Worm (Caenorhabditis elegans): ENCODE results near the gene tsp-3.
A peak's percentile ranks its signal among the peaks of the same experiment; 100 is the strongest.

Gene tsp-3

ce11 chrIII:13256438-13256928, 44.0 kb downstream of the tsp-3 start, which contains the start of gene F56A8.3:
F56A8.3 (plus strand) TSS chrIII:13256878.
- TF ChIP-seq snpc-3.4 (tag; optimal IDR thresholded peaks at IDR 0.05) (peak; percentile 24), C06A6.2 (GFP tag; conservative IDR thresholded peaks at IDR 0.05) (no peak), lsl-1 (GFP tag; optimal IDR thresholded peaks at IDR 0.05) (no peak), attf-3 (GFP tag; conservative IDR thresholded peaks at IDR 0.05) (peak; percentile 96), lin-54 (GFP tag; optimal IDR thresholded peaks at IDR 0.05) (peak; percentile 91), F37B4.10 (GFP tag; IDR thresholded peaks at IDR 0.05) (no peak), lin-35 (GFP tag; optimal IDR thresholded peaks at IDR 0.05) (peak in 2 of 3 experiments; percentile 57 to 95), let-607 (tag; optimal IDR thresholded peaks at IDR 0.05) (peak in 1 of 2 experiments; percentile 43), dpl-1 (GFP tag; optimal IDR thresholded peaks at IDR 0.05) (peak; percentile 83), efl-1 (GFP tag; optimal IDR thresholded peaks at IDR 0.05) (peak; percentile 84)

- no peak for TF ChIP-seq mel-28 (tag; optimal IDR thresholded peaks at IDR 0.05; ENCODE audit: borderline replicate concordance)
- TF ChIP-seq F23B12.7 (tag; optimal IDR thresholded peaks at IDR 0.05; ENCODE audit: insufficient read depth): no peak
- TF ChIP-seq K12H6.12 (tag; optimal IDR thresholded peaks at IDR 0.05): no peak
- peak; percentile 9 for TF ChIP-seq ceh-27 (GFP tag; optimal IDR thresholded peaks at IDR 0.05)
- TF ChIP-seq cebp-2 (GFP tag; IDR thresholded peaks at IDR 0.05): no peak
- TF ChIP-seq egl-44 (GFP tag; IDR thresholded peaks at IDR 0.05): no peak
- TF ChIP-seq mes-4 (tag; optimal IDR thresholded peaks at IDR 0.05): no peak
- TF ChIP-seq ekl-4 (GFP tag; IDR thresholded peaks at IDR 0.05): no peak
- TF ChIP-seq ccch-3 (GFP tag; optimal IDR thresholded peaks at IDR 0.05): no peak
- no peak for TF ChIP-seq ets-4 (GFP tag; optimal IDR thresholded peaks at IDR 0.05)
- TF ChIP-seq bed-1 (GFP tag; IDR thresholded peaks at IDR 0.05): no peak
- peak; percentile 53; the same call in 1 of the 2 replicates for TF ChIP-seq zfh-2 (GFP tag; conservative IDR thresholded peaks at IDR 0.05)
- no peak for TF ChIP-seq die-1 (tag; optimal IDR thresholded peaks at IDR 0.05)
- TF ChIP-seq hlh-26 (GFP tag; conservative IDR thresholded peaks at IDR 0.05): no peak
- TF ChIP-seq unc-130 (GFP tag; optimal IDR thresholded peaks at IDR 0.05): no peak
- no peak for TF ChIP-seq lin-35 (GFP tag; optimal IDR thresholded peaks at IDR 0.05)
- TF ChIP-seq snpc-1.3 (tag; optimal IDR thresholded peaks at IDR 0.05; ENCODE audit: insufficient read depth): no peak
- no peak for TF ChIP-seq ztf-26 (tag; optimal IDR thresholded peaks at IDR 0.05)
- TF ChIP-seq hmg-1.2 (GFP tag; IDR thresholded peaks at IDR 0.05): peak; percentile 50; the same call in 1 of the 2 replicates
- no peak for TF ChIP-seq F37B4.10 (GFP tag; IDR thresholded peaks at IDR 0.05)
- no peak for TF ChIP-seq pha-4 (tag; optimal IDR thresholded peaks at IDR 0.05)
- no peak for TF ChIP-seq bed-2 (GFP tag; IDR thresholded peaks at IDR 0.05)
- no peak for TF ChIP-seq ztf-18 (tag; optimal IDR thresholded peaks at IDR 0.05)
Measured at ce11 chrIII:13258163-13258562, 45.7 kb downstream of the tsp-3 start.

DNA sequence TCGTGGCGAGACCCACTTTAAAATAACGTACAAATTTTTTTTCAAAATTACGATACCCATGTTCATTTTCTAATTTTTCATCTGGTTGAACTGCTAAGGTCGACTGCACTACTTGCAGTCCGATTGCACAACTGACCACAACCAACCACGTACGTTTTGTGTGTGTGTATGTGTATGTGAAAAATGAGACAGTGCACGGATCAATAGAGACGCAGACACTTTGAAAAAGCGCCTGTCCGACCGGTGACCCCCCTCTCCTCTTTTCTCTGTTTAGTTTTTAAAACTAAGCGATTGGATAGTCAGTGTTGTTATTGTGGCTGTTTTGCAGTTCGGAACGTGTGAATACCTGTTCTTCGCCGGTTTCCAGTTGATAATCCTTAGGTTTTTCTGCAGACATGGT, 46.3 kb downstream of the tsp-3 start:
- TF ChIP-seq hmg-1.2 (GFP tag; IDR thresholded peaks at IDR 0.05): peak; percentile 88
- TF ChIP-seq snpc-1.3 (tag; optimal IDR thresholded peaks at IDR 0.05; ENCODE audit: insufficient read depth): no peak
- TF ChIP-seq ceh-58 (GFP tag; IDR thresholded peaks at IDR 0.05): no peak
- no peak for TF ChIP-seq tbx-9 (tag; optimal IDR thresholded peaks at IDR 0.05; ENCODE audit: borderline replicate concordance)
- no peak for TF ChIP-seq lir-1 (GFP tag; conservative IDR thresholded peaks at IDR 0.05)
- TF ChIP-seq lin-26 (GFP tag; IDR thresholded peaks at IDR 0.05): 0 out of 2 replicates have a peak, but pooled peaks have one; percentile 13
- TF ChIP-seq let-607 (tag; optimal IDR thresholded peaks at IDR 0.05): peak; percentile 75 to 81
- no peak for TF ChIP-seq F57A8.1 (GFP tag; optimal IDR thresholded peaks at IDR 0.05)
- TF ChIP-seq snpc-4 (GFP tag; optimal IDR thresholded peaks at IDR 0.05): no peak
- no peak for TF ChIP-seq snpc-4 (tag; optimal IDR thresholded peaks at IDR 0.05)
- TF ChIP-seq rpc-1 (optimal IDR thresholded peaks at IDR 0.05): no peak
- TF ChIP-seq rpc-1 (tag; optimal IDR thresholded peaks at IDR 0.05): no peak
- TF ChIP-seq tbp1 (GFP tag; optimal IDR thresholded peaks at IDR 0.05): no peak
- no peak for TF ChIP-seq F33H1.4 (GFP tag; IDR thresholded peaks at IDR 0.05)
- TF ChIP-seq K12H6.12 (tag; optimal IDR thresholded peaks at IDR 0.05): no peak
- no peak for TF ChIP-seq aptf-3 (GFP tag; IDR thresholded peaks at IDR 0.05)
- TF ChIP-seq Y67H2A.10 (GFP tag; conservative IDR thresholded peaks at IDR 0.05): no peak
- TF ChIP-seq rcor-1 (GFP tag; IDR thresholded peaks at IDR 0.05): no peak
- TF ChIP-seq F55B11.4 (tag; optimal IDR thresholded peaks at IDR 0.05; ENCODE audit: borderline replicate concordance, insufficient read depth): no peak
